Worm (Caenorhabditis elegans): Measurements from ENCODE around the gene gst-40.

- no peak for TF ChIP-seq ama-1 (optimal IDR thresholded peaks at IDR 0.05)
- TF ChIP-seq ama-1 (GFP tag; optimal IDR thresholded peaks at IDR 0.05): no peak
- no peak for TF ChIP-seq sptf-2 (GFP tag; optimal IDR thresholded peaks at IDR 0.05)
Observed at ce11 chrIV:749557-749956, 10.7 kb upstream of the gst-40 start.
